Fruit fly (Drosophila melanogaster): ENCODE data around the gene CG12974.
A peak's percentile ranks its signal among the peaks of the same experiment; 100 is the strongest.

CG12974 gene

dm6 chr3L:21262426-21262825 is 23.3 kb downstream of the CG12974 start:
- TF ChIP-seq pan (optimal IDR thresholded peaks at IDR 0.05): no peak
- TF ChIP-seq EcR (GFP tag; optimal IDR thresholded peaks at IDR 0.05): no peak
- TF ChIP-seq CG8478 (optimal IDR thresholded peaks at IDR 0.05): no peak
- no peak for TF ChIP-seq Dll (optimal IDR thresholded peaks at IDR 0.05)
- no peak for TF ChIP-seq usp (GFP tag; optimal IDR thresholded peaks at IDR 0.05)
- TF ChIP-seq psq (optimal IDR thresholded peaks at IDR 0.05): no peak

- TF ChIP-seq usp (GFP tag; optimal IDR thresholded peaks at IDR 0.05) (no peak), EcR (GFP tag; optimal IDR thresholded peaks at IDR 0.05) (peak in 1 of 2 experiments; percentile 17)
Measured at dm6 chr3L:21261403-21262164, 24.2 kb downstream of the CG12974 start.

- TF ChIP-seq pan (optimal IDR thresholded peaks at IDR 0.05) (no peak), Dll (optimal IDR thresholded peaks at IDR 0.05) (no peak), CG8478 (optimal IDR thresholded peaks at IDR 0.05) (no peak), usp (GFP tag; optimal IDR thresholded peaks at IDR 0.05) (no peak), psq (optimal IDR thresholded peaks at IDR 0.05) (no peak), EcR (GFP tag; optimal IDR thresholded peaks at IDR 0.05) (peak in 1 of 2 experiments; percentile 62)
Measured at dm6 chr3L:21259257-21259656, 26.5 kb downstream of the CG12974 start.

dm6 chr3L:21257731-21258130 is 28.0 kb downstream of the CG12974 start, which contains the start of gene CG43218:
Gene CG43218, plus strand, starts transcription at chr3L:21258020.
- TF ChIP-seq pan (optimal IDR thresholded peaks at IDR 0.05) (no peak), Dll (optimal IDR thresholded peaks at IDR 0.05) (no peak), EcR (GFP tag; optimal IDR thresholded peaks at IDR 0.05) (no peak), usp (GFP tag; optimal IDR thresholded peaks at IDR 0.05) (no peak), psq (optimal IDR thresholded peaks at IDR 0.05) (no peak), CG8478 (optimal IDR thresholded peaks at IDR 0.05) (no peak)

DNA sequence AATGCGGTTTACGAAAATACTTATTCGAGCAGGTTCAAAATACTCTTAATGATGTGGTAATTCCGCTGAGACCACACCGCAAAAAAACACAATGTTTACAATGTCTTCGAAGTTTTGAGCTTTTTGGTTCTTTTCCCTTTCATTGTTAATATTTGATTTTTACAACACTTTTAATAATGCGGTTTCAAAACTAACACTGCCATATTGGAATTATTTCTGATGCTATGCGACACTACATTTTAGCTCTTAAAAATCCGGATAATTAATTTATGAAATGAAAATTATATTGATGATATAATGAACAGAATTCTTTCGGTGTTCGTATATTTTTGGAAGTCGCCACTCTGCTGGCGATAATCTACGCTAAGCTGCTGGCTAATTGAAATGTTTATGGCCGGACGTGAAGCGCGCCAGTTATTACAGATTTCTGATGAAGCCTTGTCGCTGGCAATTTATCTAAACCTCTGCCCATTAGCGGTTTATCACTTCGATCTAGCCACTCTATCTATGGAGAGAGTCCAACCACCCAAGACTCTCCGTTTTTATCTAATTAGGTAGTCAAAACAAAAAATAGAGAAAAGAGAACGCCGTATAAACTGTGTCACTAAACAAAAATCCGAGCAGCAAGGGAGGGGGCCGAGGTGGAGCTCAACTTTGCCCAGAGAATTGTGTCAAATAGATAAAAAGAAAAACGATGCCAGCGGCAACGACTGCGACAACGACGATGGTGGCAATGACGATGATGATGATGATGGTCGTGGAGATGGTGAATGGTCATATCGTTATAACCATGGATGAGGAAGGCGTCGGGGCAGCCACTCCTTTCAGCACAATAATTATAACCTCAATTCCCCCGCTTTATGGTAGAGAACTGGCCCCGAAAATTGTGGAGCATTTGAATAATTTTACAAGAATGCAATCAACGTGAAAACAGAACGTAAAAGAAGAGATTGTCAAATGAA is 29.4 kb downstream of the CG12974 start:
- TF ChIP-seq EcR (GFP tag; optimal IDR thresholded peaks at IDR 0.05) (no peak), CG8478 (optimal IDR thresholded peaks at IDR 0.05) (no peak), pan (optimal IDR thresholded peaks at IDR 0.05) (no peak), usp (GFP tag; optimal IDR thresholded peaks at IDR 0.05) (no peak), Dll (optimal IDR thresholded peaks at IDR 0.05) (no peak), psq (optimal IDR thresholded peaks at IDR 0.05) (no peak)

DNA sequence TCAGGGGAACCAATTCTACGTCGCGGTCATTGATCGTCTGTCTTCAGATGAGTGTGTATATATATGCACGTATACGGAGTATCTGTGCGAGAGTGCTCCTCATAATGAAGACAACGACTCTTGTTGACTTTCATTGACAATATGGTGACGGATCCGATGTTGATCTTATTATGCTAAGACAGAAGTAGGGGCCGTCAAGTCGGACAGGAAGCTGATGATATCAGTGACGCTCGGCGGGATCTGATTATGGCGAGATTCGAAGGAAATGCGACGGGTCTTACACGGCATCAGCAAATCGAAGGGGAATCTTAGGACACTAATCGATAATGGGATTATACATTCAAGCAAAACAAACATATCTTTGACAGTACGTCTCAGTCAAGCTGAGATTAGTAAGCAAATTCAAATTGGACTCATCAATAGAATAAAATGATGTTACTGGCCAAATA is 31.2 kb downstream of the CG12974 start:
- TF ChIP-seq EcR (GFP tag; optimal IDR thresholded peaks at IDR 0.05) (peak in 1 of 2 experiments; percentile 43), Dll (optimal IDR thresholded peaks at IDR 0.05) (no peak), usp (GFP tag; optimal IDR thresholded peaks at IDR 0.05) (no peak)

DNA sequence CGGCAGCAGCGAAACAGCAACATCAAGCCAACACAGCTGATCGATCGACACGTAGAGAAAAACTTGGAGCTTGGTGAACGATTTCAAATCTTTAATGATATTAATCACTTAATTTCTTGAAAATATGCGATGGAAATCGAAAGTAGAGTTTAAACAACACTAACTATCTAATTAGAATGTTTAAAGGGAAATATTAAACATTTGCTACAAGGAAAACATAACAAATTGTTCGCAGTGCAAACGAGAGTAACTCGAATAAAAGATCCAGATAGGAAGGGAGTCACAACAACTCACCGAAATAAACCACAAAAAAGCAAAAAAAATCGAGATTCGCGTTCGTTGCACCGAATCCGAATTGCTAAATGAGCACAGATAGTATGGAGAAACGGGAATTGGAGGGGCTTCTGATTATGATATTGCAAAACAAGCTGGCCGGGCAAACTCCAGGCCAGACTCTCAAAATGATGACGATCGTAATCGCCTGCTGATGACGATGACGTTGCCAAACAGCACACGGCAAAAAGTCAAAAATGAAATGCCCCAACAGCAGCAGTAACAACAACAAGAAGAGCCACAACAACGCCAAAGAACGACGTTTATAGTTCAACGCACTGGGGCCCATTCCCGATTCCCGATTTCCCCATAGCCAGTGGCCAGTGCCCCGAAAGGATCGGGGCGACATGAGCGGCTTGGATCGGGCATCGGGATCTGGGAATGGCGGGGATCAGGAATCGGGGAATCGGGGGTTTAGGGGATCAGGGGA is 31.8 kb downstream of the CG12974 start:
- TF ChIP-seq EcR (GFP tag; optimal IDR thresholded peaks at IDR 0.05): peak; percentile 94 to 95
- TF ChIP-seq usp (GFP tag; optimal IDR thresholded peaks at IDR 0.05): no peak

- TF ChIP-seq usp (GFP tag; optimal IDR thresholded peaks at IDR 0.05): no peak
- peak; percentile 17 for TF ChIP-seq Dll (optimal IDR thresholded peaks at IDR 0.05)
- TF ChIP-seq EcR (GFP tag; optimal IDR thresholded peaks at IDR 0.05): peak; percentile 95 to 97
Measured at dm6 chr3L:21252932-21253760, 32.6 kb downstream of the CG12974 start.

dm6 chr3L:21252525-21252924 is 33.2 kb downstream of the CG12974 start:
- TF ChIP-seq CG8478 (optimal IDR thresholded peaks at IDR 0.05): no peak
- peak in 1 of 2 experiments; percentile 81 for TF ChIP-seq EcR (GFP tag; optimal IDR thresholded peaks at IDR 0.05)
- TF ChIP-seq Dll (optimal IDR thresholded peaks at IDR 0.05): peak; percentile 2

DNA sequence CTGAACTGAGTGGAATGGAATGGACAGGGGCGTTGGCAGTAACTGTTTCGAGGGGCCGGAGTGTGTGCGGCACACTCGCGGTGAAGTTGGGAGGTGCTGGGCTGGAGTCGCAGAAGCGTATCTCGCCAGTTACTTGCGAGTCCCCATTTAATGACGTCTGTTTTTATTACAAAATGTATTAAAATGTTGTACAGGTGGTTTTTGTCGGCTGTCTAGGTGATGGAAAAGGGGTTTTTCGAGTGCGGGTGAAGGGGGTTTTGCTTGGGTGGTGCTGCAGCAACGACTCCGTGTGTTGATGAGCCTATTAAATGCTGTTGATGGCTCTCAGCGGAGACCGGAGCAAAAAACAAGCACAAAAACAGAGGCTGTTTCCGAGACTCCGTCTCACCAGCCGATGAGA is 34.4 kb downstream of the CG12974 start:
- TF ChIP-seq Dll (optimal IDR thresholded peaks at IDR 0.05): peak; percentile 40
- TF ChIP-seq EcR (GFP tag; optimal IDR thresholded peaks at IDR 0.05): peak in 1 of 2 experiments; percentile 2
- no peak for TF ChIP-seq pan (optimal IDR thresholded peaks at IDR 0.05)

DNA sequence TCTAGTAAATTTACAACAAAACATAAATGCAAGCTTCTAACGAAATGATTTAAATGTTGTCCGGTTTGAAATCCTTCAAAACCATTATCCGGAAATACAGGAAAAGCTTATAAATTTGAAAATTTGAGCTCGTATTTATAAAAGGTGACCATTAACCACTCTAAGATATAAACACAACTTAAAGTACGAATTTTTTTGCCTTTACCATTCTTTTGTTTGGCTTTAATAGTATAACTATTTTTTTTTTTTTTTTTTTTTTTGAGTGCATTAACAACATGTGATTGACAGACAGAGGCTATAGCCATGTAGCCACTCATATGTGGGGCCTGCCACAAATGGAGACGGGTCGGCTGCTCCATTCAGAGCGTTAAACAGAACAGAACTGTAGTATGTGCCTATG is 42.3 kb downstream of the CG12974 start:
- no peak for TF ChIP-seq psq (optimal IDR thresholded peaks at IDR 0.05)
- TF ChIP-seq pan (optimal IDR thresholded peaks at IDR 0.05): no peak
- TF ChIP-seq Dll (optimal IDR thresholded peaks at IDR 0.05): no peak
- TF ChIP-seq usp (GFP tag; optimal IDR thresholded peaks at IDR 0.05): no peak
- no peak for TF ChIP-seq CG8478 (optimal IDR thresholded peaks at IDR 0.05)
- TF ChIP-seq EcR (GFP tag; optimal IDR thresholded peaks at IDR 0.05): no peak

All from whole organism.